Fruit fly (Drosophila melanogaster): ENCODE data around the gene sqz.

Gene sqz

DNA sequence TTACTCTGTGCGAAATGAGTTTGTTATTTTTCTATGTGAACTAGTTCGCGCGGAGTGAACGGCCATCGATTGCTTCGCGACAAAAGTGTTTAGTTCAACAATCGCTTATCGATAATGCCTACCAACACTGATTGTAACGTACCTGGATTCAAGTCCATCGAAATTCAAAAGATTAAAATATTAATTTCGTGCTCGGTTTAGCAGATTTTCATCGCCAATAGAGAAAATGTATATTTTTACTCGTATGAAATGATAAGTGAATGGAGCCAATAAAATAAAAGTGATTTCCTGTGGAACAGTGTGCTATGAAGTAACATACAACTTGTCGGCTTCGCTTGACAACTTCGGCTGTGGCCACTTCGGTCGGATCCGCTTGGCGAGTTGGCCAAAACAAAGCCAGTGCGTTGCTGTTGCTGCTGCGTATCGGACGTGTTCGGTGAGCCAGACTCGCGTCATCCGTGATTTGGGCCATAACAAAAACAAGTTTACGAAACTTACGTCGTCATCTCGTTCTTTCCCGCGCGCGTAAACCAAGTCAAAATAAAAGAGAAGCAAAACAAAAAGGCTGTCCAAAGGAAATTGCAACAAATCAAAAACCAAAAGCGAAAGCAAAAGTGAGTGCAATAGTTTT lies 16.4 kb downstream of the sqz start, which contains the start of the genes CG5555 and myd (continued):
- TF ChIP-seq MTF-1 (GFP tag; optimal IDR thresholded peaks at IDR 0.05; ENCODE audit: borderline replicate concordance) (no peak), slbo (GFP tag; IDR thresholded peaks at IDR 0.05) (peak; percentile 51; the same call in 1 of the 2 replicates), CG8765 (GFP tag; IDR thresholded peaks at IDR 0.05) (no peak), CG18262 (tag; optimal IDR thresholded peaks at IDR 0.05) (peak; percentile 11), otp (GFP tag; IDR thresholded peaks at IDR 0.05) (no peak), tx (GFP tag; optimal IDR thresholded peaks at IDR 0.05) (peak; percentile 27), ind (GFP tag; optimal IDR thresholded peaks at IDR 0.05) (no peak), CG4854 (GFP tag; optimal IDR thresholded peaks at IDR 0.05) (no peak), CG17612 (GFP tag; IDR thresholded peaks at IDR 0.05) (no peak), emc (GFP tag; optimal IDR thresholded peaks at IDR 0.05) (no peak), CG12942 (GFP tag; optimal IDR thresholded peaks at IDR 0.05) (no peak), cg (GFP tag; optimal IDR thresholded peaks at IDR 0.05) (no peak), lbe (GFP tag; optimal IDR thresholded peaks at IDR 0.05) (peak; percentile 65), CrebB (tag; optimal IDR thresholded peaks at IDR 0.05) (peak; percentile 32), CG6254 (GFP tag; optimal IDR thresholded peaks at IDR 0.05) (no peak), CG13894 (tag; optimal IDR thresholded peaks at IDR 0.05) (peak; percentile 46), YL-1 (GFP tag; optimal IDR thresholded peaks at IDR 0.05) (peak; percentile 44), CG14860 (GFP tag; IDR thresholded peaks at IDR 0.05; ENCODE audit: partially characterized antibody) (peak; percentile 75), Mad (GFP tag; optimal IDR thresholded peaks at IDR 0.05) (peak; percentile 18), Atf-2 (GFP tag; optimal IDR thresholded peaks at IDR 0.05) (no peak), CG3995 (GFP tag; optimal IDR thresholded peaks at IDR 0.05) (peak; percentile 87), vvl (GFP tag; IDR thresholded peaks at IDR 0.05) (peak; percentile 65; the same call in 1 of the 2 replicates), Fer2 (tag; optimal IDR thresholded peaks at IDR 0.05) (no peak), CG15514 (GFP tag; optimal IDR thresholded peaks at IDR 0.05) (peak; percentile 99), CG9609 (GFP tag; optimal IDR thresholded peaks at IDR 0.05) (peak; percentile 11), CG4820 (GFP tag; optimal IDR thresholded peaks at IDR 0.05) (no peak), fd96Cb (tag; optimal IDR thresholded peaks at IDR 0.05) (no peak), Deaf1 (tag; optimal IDR thresholded peaks at IDR 0.05) (peak; percentile 98), Tbp (GFP tag; optimal IDR thresholded peaks at IDR 0.05) (no peak), rib (GFP tag; IDR thresholded peaks at IDR 0.05) (0 out of 2 replicates have a peak, but pooled peaks have one; percentile 60), jigr1 (GFP tag; IDR thresholded peaks at IDR 0.05) (no peak), CG13424 (tag; optimal IDR thresholded peaks at IDR 0.05) (peak; percentile 34), Sox100B (GFP tag; optimal IDR thresholded peaks at IDR 0.05) (no peak), scrt (GFP tag; optimal IDR thresholded peaks at IDR 0.05) (peak; percentile 30), CG17829 (tag; optimal IDR thresholded peaks at IDR 0.05) (peak; percentile 32), nerfin-2 (GFP tag; IDR thresholded peaks at IDR 0.05; ENCODE audit: partially characterized antibody) (peak; percentile 76), CG2678 (tag; optimal IDR thresholded peaks at IDR 0.05) (no peak), NK7.1 (GFP tag; optimal IDR thresholded peaks at IDR 0.05) (peak; percentile 30), Bgb (GFP tag; IDR thresholded peaks at IDR 0.05; ENCODE audit: partially characterized antibody) (peak; percentile 77), CG4424 (GFP tag; optimal IDR thresholded peaks at IDR 0.05) (no peak), croc (GFP tag; conservative IDR thresholded peaks at IDR 0.05) (no peak), Optix (GFP tag; IDR thresholded peaks at IDR 0.05) (peak; percentile 42; the same call in 1 of the 3 replicates), Hsf (GFP tag; optimal IDR thresholded peaks at IDR 0.05) (peak; percentile 47), grn (GFP tag; optimal IDR thresholded peaks at IDR 0.05) (no peak), Sin3A (optimal IDR thresholded peaks at IDR 0.05) (peak; percentile 35), CG17186 (GFP tag; optimal IDR thresholded peaks at IDR 0.05) (no peak), CG4730 (GFP tag; IDR thresholded peaks at IDR 0.05) (no peak), Fer3 (tag; optimal IDR thresholded peaks at IDR 0.05) (no peak), Myb (GFP tag; optimal IDR thresholded peaks at IDR 0.05) (peak; percentile 90), cad (GFP tag; optimal IDR thresholded peaks at IDR 0.05) (no peak)

Data from whole organism, embryonic.